Worm (Caenorhabditis elegans): ENCODE data around the gene T12D8.10.

The T12D8.10 gene

DNA sequence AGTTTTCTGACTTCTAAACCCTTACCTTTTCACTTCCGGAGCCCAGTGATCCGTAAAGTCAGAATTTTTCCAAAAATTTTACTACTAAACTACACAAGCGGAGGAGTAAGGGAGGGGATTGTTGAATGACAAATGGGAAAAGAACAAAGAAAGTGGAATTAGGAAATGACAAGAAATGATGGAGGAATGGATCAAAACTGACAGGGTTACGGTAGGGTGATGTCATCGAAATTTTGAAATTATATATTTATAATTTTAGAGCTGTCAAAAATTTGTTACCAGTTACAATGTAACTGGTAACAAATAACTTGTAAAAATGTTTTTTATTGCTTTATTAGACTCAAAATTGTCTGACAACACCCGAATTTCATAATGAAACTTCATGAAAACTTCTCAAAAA is 24.3 kb upstream of the T12D8.10 start:
- TF ChIP-seq unc-62 (GFP tag; optimal IDR thresholded peaks at IDR 0.05 in 1 of 2) (peak in 1 of 2 experiments; percentile 64), unc-62 (tag; optimal IDR thresholded peaks at IDR 0.05) (no peak), lsy-2 (tag; optimal IDR thresholded peaks at IDR 0.05) (peak in 1 of 2 experiments; percentile 42), Y105C5A.15 (GFP tag; IDR thresholded peaks at IDR 0.05) (no peak), nhr-41 (GFP tag; IDR thresholded peaks at IDR 0.05) (no peak)

- TF ChIP-seq egl-43 (GFP tag; IDR thresholded peaks at IDR 0.05) (0 out of 2 replicates have a peak, but pooled peaks have one; percentile 45), set-16 (GFP tag; IDR thresholded peaks at IDR 0.05) (peak; percentile 32; the same call in 1 of the 2 replicates), ceh-20 (GFP tag; IDR thresholded peaks at IDR 0.05) (no peak)
Observed at ce11 chrIII:13660123-13660522, 18.0 kb upstream of the T12D8.10 start.

DNA sequence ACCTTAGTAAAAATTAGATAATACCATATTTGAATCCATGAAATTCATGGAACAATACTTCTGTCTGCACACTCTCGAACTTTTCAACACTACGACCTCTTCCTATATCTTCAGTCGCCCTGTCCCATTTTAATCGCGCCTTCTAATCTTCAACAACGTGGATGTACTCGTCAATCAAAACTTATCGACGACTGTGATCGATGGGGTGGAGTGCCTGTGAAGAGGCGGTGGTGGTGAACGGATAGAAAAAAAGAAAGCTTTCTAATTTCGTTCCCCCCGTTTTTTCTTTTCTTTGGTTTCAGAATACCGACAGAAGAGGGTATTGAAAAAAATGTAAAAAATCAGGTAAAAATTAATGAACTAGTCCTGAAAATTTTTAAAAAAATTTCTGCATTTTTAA is 16.9 kb upstream of the T12D8.10 start:
- TF ChIP-seq F44E2.7 (GFP tag; IDR thresholded peaks at IDR 0.05) = no peak
- TF ChIP-seq D1046.2 (GFP tag; IDR thresholded peaks at IDR 0.05) = no peak
- TF ChIP-seq ama-1 (optimal IDR thresholded peaks at IDR 0.05) = no peak
- TF ChIP-seq sdz-12 (GFP tag; optimal IDR thresholded peaks at IDR 0.05) = no peak
- TF ChIP-seq nhr-25 (tag; optimal IDR thresholded peaks at IDR 0.05; ENCODE audit: borderline replicate concordance, insufficient read depth) = no peak
- no peak for TF ChIP-seq rbr-2 (tag; optimal IDR thresholded peaks at IDR 0.05)
- TF ChIP-seq dmd-8 (GFP tag; IDR thresholded peaks at IDR 0.05) = no peak
- TF ChIP-seq dpl-1 (GFP tag; optimal IDR thresholded peaks at IDR 0.05) = no peak
- no peak for TF ChIP-seq zip-11 (GFP tag; IDR thresholded peaks at IDR 0.05)
- TF ChIP-seq set-16 (GFP tag; IDR thresholded peaks at IDR 0.05) = no peak

ce11 chrIII:13657975-13658374 is 15.8 kb upstream of the T12D8.10 start:
- TF ChIP-seq Y75B8A.6 (GFP tag; IDR thresholded peaks at IDR 0.05) (no peak), unc-130 (GFP tag; optimal IDR thresholded peaks at IDR 0.05) (no peak), lim-7 (GFP tag; IDR thresholded peaks at IDR 0.05) (0 out of 2 replicates have a peak, but pooled peaks have one; percentile 35), daf-16 (GFP tag; optimal IDR thresholded peaks at IDR 0.05) (no peak), daf-16 (tag; optimal IDR thresholded peaks at IDR 0.05) (peak; percentile 28), lin-39 (tag; optimal IDR thresholded peaks at IDR 0.05) (no peak), T20F7.1 (GFP tag; optimal IDR thresholded peaks at IDR 0.05) (no peak), lin-38 (GFP tag; IDR thresholded peaks at IDR 0.05) (no peak), mes-2 (tag; optimal IDR thresholded peaks at IDR 0.05; ENCODE audit: poor library complexity, severe bottlenecking) (peak; percentile 36), ztf-11 (tag; optimal IDR thresholded peaks at IDR 0.05) (no peak), nhr-28 (tag; optimal IDR thresholded peaks at IDR 0.05) (peak; percentile 34), pha-4 (GFP tag; IDR thresholded peaks at IDR 0.05) (no peak), pha-4 (tag; optimal IDR thresholded peaks at IDR 0.05) (peak; percentile 19), dve-1 (tag; optimal IDR thresholded peaks at IDR 0.05; ENCODE audit: insufficient read depth) (peak; percentile 16), nhr-48 (tag; optimal IDR thresholded peaks at IDR 0.05) (no peak), pqm-1 (tag; optimal IDR thresholded peaks at IDR 0.05) (peak; percentile 31), mep-1 (tag; optimal IDR thresholded peaks at IDR 0.05) (peak; percentile 51), hlh-11 (tag; optimal IDR thresholded peaks at IDR 0.05) (peak; percentile 40), nhr-41 (GFP tag; IDR thresholded peaks at IDR 0.05) (no peak)

- TF ChIP-seq egl-43 (GFP tag; IDR thresholded peaks at IDR 0.05) (peak; percentile 41; the same call in 1 of the 2 replicates), nhr-28 (tag; optimal IDR thresholded peaks at IDR 0.05) (no peak), nhr-41 (GFP tag; IDR thresholded peaks at IDR 0.05) (no peak), snpc-4 (tag; optimal IDR thresholded peaks at IDR 0.05) (no peak), T20F7.1 (GFP tag; optimal IDR thresholded peaks at IDR 0.05) (no peak), jun-1 (tag; optimal IDR thresholded peaks at IDR 0.05) (no peak), ctbp-1 (GFP tag; IDR thresholded peaks at IDR 0.05) (no peak), nhr-25 (tag; optimal IDR thresholded peaks at IDR 0.05; ENCODE audit: borderline replicate concordance, insufficient read depth) (no peak), zip-2 (tag; optimal IDR thresholded peaks at IDR 0.05) (no peak)
Observed at ce11 chrIII:13656680-13657079, 14.6 kb upstream of the T12D8.10 start.

Measured in whole organism, L4 larva.